Fruit fly (Drosophila melanogaster): ENCODE results near the gene Capr.

- TF ChIP-seq kay (GFP tag; ENCODE audit: borderline replicate concordance) (no peak), CG12768 (GFP tag; optimal IDR thresholded peaks at IDR 0.05) (no peak)
Observed at dm6 chr3L:18628458-18628857, 44.7 kb downstream of the Capr start.
